Worm (Caenorhabditis elegans) whole organism, L3 larva: ENCODE data around the gene bath-30.

Source experiments
- ZK546.5 ChIP-seq: sonication (generic microtip); optimal IDR thresholded peaks from 2 replicates; lab custom pipeline; 2017; ENCODE audit warnings: missing biosample characterization, missing genetic modification characterization
- ama-1 ChIP-seq: fragments of 150-350 bp; optimal IDR thresholded peaks from 2 replicates; lab custom pipeline; 2018
- daf-12 ChIP-seq: fragments of 150-350 bp; optimal IDR thresholded peaks from 2 replicates; lab custom pipeline; 2014; ENCODE audit warnings: missing biosample characterization, missing genetic modification reagents, missing genetic modification characterization
- fkh-10 ChIP-seq: sonication (generic microtip); optimal IDR thresholded peaks from 2 replicates; lab custom pipeline; 2017; ENCODE audit warnings: missing biosample characterization, missing genetic modification reagents, missing genetic modification characterization
- jun-1 ChIP-seq: fragments of 150-350 bp; optimal IDR thresholded peaks from 2 replicates; lab custom pipeline; 2014; ENCODE audit warnings: missing biosample characterization, missing genetic modification reagents, missing genetic modification characterization
- lin-15B ChIP-seq: fragments of 150-350 bp; optimal IDR thresholded peaks from 2 replicates; lab custom pipeline; 2014; ENCODE audit warnings: missing biosample characterization, missing genetic modification characterization
- mdl-1 ChIP-seq: fragments of 150-350 bp; optimal IDR thresholded peaks from 2 replicates; lab custom pipeline; 2014; ENCODE audit warnings: missing biosample characterization, missing genetic modification characterization
- nfya-1 ChIP-seq: sonication (generic microtip); optimal IDR thresholded peaks from 2 replicates; lab custom pipeline; 2017; ENCODE audit warnings: missing genetic modification characterization, mild to moderate bottlenecking, missing compliant biosample characterization, antibody characterized with exemption, moderate library complexity; ENCODE audit not compliant: insufficient read depth
- nhr-237 ChIP-seq: fragments of 150-350 bp; optimal IDR thresholded peaks from 2 replicates; lab custom pipeline; 2014; ENCODE audit warnings: missing biosample characterization, missing genetic modification characterization
- nhr-43 ChIP-seq: sonication (generic microtip); optimal IDR thresholded peaks from 2 replicates; lab custom pipeline; 2016; ENCODE audit warnings: mild to moderate bottlenecking, missing genetic modification characterization, missing compliant biosample characterization; ENCODE audit not compliant: poor library complexity, severe bottlenecking
- tbx-2 ChIP-seq: sonication (generic microtip); optimal IDR thresholded peaks from 2 replicates; lab custom pipeline; 2016; ENCODE audit warnings: mild to moderate bottlenecking, missing genetic modification characterization, missing compliant biosample characterization
- unc-62 ChIP-seq: fragments of 150-350 bp; sonication (generic microtip); optimal IDR thresholded peaks from 4 replicates; lab custom pipeline; 2014; ENCODE audit warnings: missing biosample characterization, missing genetic modification reagents, missing genetic modification characterization
- ztf-4 ChIP-seq: fragments of 150-350 bp; optimal IDR thresholded peaks from 2 replicates; lab custom pipeline; 2014; ENCODE audit warnings: missing biosample characterization, missing genetic modification characterization

ce11 chrII:3318839-3319238 lies 27.3 kb downstream of the bath-30 start:
- TF ChIP-seq fkh-10 (no peak), tbx-2 (tag; lab: Kevin White, UChicago) (no peak), nhr-237 (no peak), nfya-1 (tag; lab: Kevin White, UChicago) (no peak), lin-15B (tag; lab: Kevin White, UChicago) (no peak), jun-1 (tag; lab: Kevin White, UChicago) (no peak), ZK546.5 (tag; lab: Kevin White, UChicago) (no peak), unc-62 (GFP tag; lab: Kevin White, UChicago) (no peak), ama-1 (no peak), mdl-1 (tag; lab: Kevin White, UChicago) (no peak), daf-12 (tag; lab: Kevin White, UChicago) (no peak), nhr-43 (tag; lab: Kevin White, UChicago) (no peak), ztf-4 (tag; lab: Kevin White, UChicago) (no peak)
